Fruit fly (Drosophila melanogaster) whole organism, wandering third instar larva: ENCODE results near the gene Jon99Ciii.
A peak's percentile ranks its signal among the peaks of the same experiment; 100 is the strongest.

Experiments used
- Abd-B ChIP-seq: fragments of >200 bp; optimal IDR thresholded peaks from 2 replicates; lab custom pipeline; 2017; ENCODE audit warnings: missing biosample characterization, missing genetic modification characterization
- CG32264 ChIP-seq: fragments of 200-800 bp; sonication (Bioruptor generic); optimal IDR thresholded peaks from 2 replicates; lab custom pipeline; 2016; ENCODE audit warnings: missing biosample characterization, missing genetic modification characterization
- CG9705 ChIP-seq: fragments of 200-800 bp; sonication (Bioruptor generic); optimal IDR thresholded peaks from 2 replicates; lab custom pipeline; 2018; ENCODE audit warnings: missing biosample characterization, mild to moderate bottlenecking, missing genetic modification characterization
- CrebA ChIP-seq: fragments of 200-800 bp; sonication (Bioruptor generic); optimal IDR thresholded peaks from 2 replicates; lab custom pipeline; 2016; ENCODE audit warnings: missing biosample characterization, mild to moderate bottlenecking, missing genetic modification characterization, borderline replicate concordance
- Dfd ChIP-seq: fragments of >200 bp; optimal IDR thresholded peaks from 2 replicates; lab custom pipeline; 2017; ENCODE audit warnings: missing biosample characterization, missing genetic modification characterization
- Dif ChIP-seq: fragments of 200-275, 200-300 bp; sonication (Bioruptor generic); optimal IDR thresholded peaks from 2 replicates; lab custom pipeline; 2018; ENCODE audit warnings: missing biosample characterization, missing genetic modification characterization; ENCODE audit not compliant: partially characterized antibody
- GATAd ChIP-seq: sonication (Bioruptor generic); optimal IDR thresholded peaks from 2 replicates; lab custom pipeline; 2016; ENCODE audit warnings: missing biosample characterization, missing genetic modification characterization
- HLH106 ChIP-seq: fragments of 200-800 bp; optimal IDR thresholded peaks from 3 replicates; lab custom pipeline; 2019; ENCODE audit warnings: missing biosample characterization, mild to moderate bottlenecking, missing genetic modification characterization, moderate library complexity
- Hnf4 ChIP-seq: fragments of 200-800 bp; sonication (Bioruptor generic); optimal IDR thresholded peaks from 2 replicates; lab custom pipeline; 2016; ENCODE audit warnings: missing biosample characterization, mild to moderate bottlenecking, missing genetic modification characterization
- Hr78 ChIP-seq: fragments of >200 bp; optimal IDR thresholded peaks from 2 replicates; lab custom pipeline; 2017; ENCODE audit warnings: missing biosample characterization, missing genetic modification characterization
- Hr83 ChIP-seq: fragments of 200-300 bp; sonication (Bioruptor generic); optimal IDR thresholded peaks from 2 replicates; lab custom pipeline; 2016; ENCODE audit warnings: missing biosample characterization, mild to moderate bottlenecking, missing genetic modification characterization, moderate library complexity; ENCODE audit not compliant: poor library complexity, severe bottlenecking
- Jra ChIP-seq: sonication (Bioruptor generic); optimal IDR thresholded peaks from 2 replicates; lab custom pipeline; 2016; ENCODE audit warnings: missing biosample characterization, missing genetic modification characterization
- Mio ChIP-seq: sonication (Bioruptor generic); optimal IDR thresholded peaks from 2 replicates; lab custom pipeline; 2016; ENCODE audit warnings: missing biosample characterization, missing genetic modification characterization
- Myc ChIP-seq: fragments of >200 bp; optimal IDR thresholded peaks from 2 replicates; lab custom pipeline; 2017
- N ChIP-seq: fragments of >200 bp; optimal IDR thresholded peaks from 2 replicates; lab custom pipeline; 2018; ENCODE audit warnings: missing biosample characterization, missing external identifiers, missing genetic modification characterization
- OdsH ChIP-seq: fragments of 200-800 bp; sonication (Bioruptor generic); optimal IDR thresholded peaks from 2 replicates; lab custom pipeline; 2016; ENCODE audit warnings: missing biosample characterization, mild to moderate bottlenecking, missing genetic modification characterization
- Rel ChIP-seq, 2 experiments: fragments of 200-800 bp; sonication (Bioruptor generic) in 1 of 2; optimal IDR thresholded peaks; 2 replicates in 1 of 2; 3 replicates in 1 of 2; lab custom pipeline; 2016 to 2019; ENCODE audit warnings: mild to moderate bottlenecking in 2 of 2, missing biosample characterization in 2 of 2, missing genetic modification characterization in 2 of 2, moderate library complexity in 1 of 2
- Sp1 ChIP-seq: fragments of 200-800 bp; sonication (Bioruptor generic); optimal IDR thresholded peaks from 3 replicates; lab custom pipeline; 2019; ENCODE audit warnings: missing biosample characterization, mild to moderate bottlenecking, missing genetic modification characterization, moderate library complexity
- Vsx2 ChIP-seq: fragments of 200-300, 225-300 bp; sonication (Bioruptor generic); optimal IDR thresholded peaks from 2 replicates; lab custom pipeline; 2018; ENCODE audit warnings: missing biosample characterization, missing genetic modification characterization; ENCODE audit not compliant: partially characterized antibody
- br ChIP-seq: fragments of 200-800 bp; sonication (Bioruptor generic); optimal IDR thresholded peaks from 2 replicates; lab custom pipeline; 2016; ENCODE audit warnings: missing biosample characterization, missing genetic modification characterization
- brk ChIP-seq: fragments of 200-800 bp; sonication (Bioruptor generic); optimal IDR thresholded peaks from 2 replicates; lab custom pipeline; 2016; ENCODE audit warnings: missing biosample characterization, mild to moderate bottlenecking, missing genetic modification characterization
- dl ChIP-seq, 2 experiments: fragments of 175-275, 200-275 bp in 1 of 2; fragments of 200-275 bp in 1 of 2; sonication (Bioruptor generic); optimal IDR thresholded peaks; lab custom pipeline; 2018; ENCODE audit warnings: mild to moderate bottlenecking in 2 of 2, missing biosample characterization in 2 of 2, missing genetic modification characterization in 2 of 2, moderate library complexity in 2 of 2; ENCODE audit not compliant: partially characterized antibody in 2 of 2, insufficient read depth in 1 of 2
- dmrt93B ChIP-seq: fragments of 200-800 bp; sonication (Bioruptor generic); optimal IDR thresholded peaks from 2 replicates; lab custom pipeline; 2018; ENCODE audit warnings: missing biosample characterization, mild to moderate bottlenecking, missing genetic modification characterization
- dsf ChIP-seq: sonication (Bioruptor generic); optimal IDR thresholded peaks from 2 replicates; lab custom pipeline; 2016; ENCODE audit warnings: missing biosample characterization, missing genetic modification characterization, borderline replicate concordance
- ey ChIP-seq: fragments of 200-800 bp; sonication (Bioruptor generic); optimal IDR thresholded peaks from 2 replicates; lab custom pipeline; 2016; ENCODE audit warnings: missing biosample characterization, missing genetic modification characterization
- foxo ChIP-seq, 2 experiments: fragments of 200-800 bp; sonication (Bioruptor generic); optimal IDR thresholded peaks; 2 replicates in 1 of 2; 3 replicates in 1 of 2; lab custom pipeline; 2016 to 2017; ENCODE audit warnings: missing biosample characterization in 2 of 2, missing genetic modification characterization in 2 of 2
- fru ChIP-seq: fragments of 200-800 bp; sonication (Bioruptor generic); optimal IDR thresholded peaks from 3 replicates; lab custom pipeline; 2016; ENCODE audit warnings: missing biosample characterization, mild to moderate bottlenecking, missing genetic modification characterization
- h ChIP-seq: fragments of 200-800 bp; sonication (Bioruptor generic); optimal IDR thresholded peaks from 3 replicates; lab custom pipeline; 2016; ENCODE audit warnings: missing biosample characterization, mild to moderate bottlenecking, missing genetic modification characterization
- jim ChIP-seq: fragments of 175-275, 200-325 bp; sonication (Bioruptor generic); optimal IDR thresholded peaks from 2 replicates; lab custom pipeline; 2016; ENCODE audit warnings: missing biosample characterization, mild to moderate bottlenecking, missing genetic modification characterization
- lola ChIP-seq: fragments of >200 bp; optimal IDR thresholded peaks from 2 replicates; lab custom pipeline; 2017; ENCODE audit warnings: missing biosample characterization, missing genetic modification characterization
- pan ChIP-seq: fragments of >200 bp; optimal IDR thresholded peaks from 2 replicates; lab custom pipeline; 2017
- psq ChIP-seq: fragments of 200-800 bp; sonication (Bioruptor generic); optimal IDR thresholded peaks from 3 replicates; lab custom pipeline; 2017; ENCODE audit warnings: missing biosample characterization, mild to moderate bottlenecking, missing genetic modification characterization, moderate library complexity
- rgr ChIP-seq: fragments of 200-800 bp; sonication (Bioruptor generic); optimal IDR thresholded peaks from 3 replicates; lab custom pipeline; 2016; ENCODE audit warnings: missing biosample characterization, mild to moderate bottlenecking, missing genetic modification characterization
- sage ChIP-seq: fragments of 200-800 bp; sonication (Bioruptor generic); optimal IDR thresholded peaks from 2 replicates; lab custom pipeline; 2016; ENCODE audit warnings: missing biosample characterization, mild to moderate bottlenecking, missing genetic modification characterization
- sv ChIP-seq: fragments of 200-800 bp; sonication (Bioruptor generic); optimal IDR thresholded peaks from 3 replicates; lab custom pipeline; 2016; ENCODE audit warnings: missing biosample characterization, missing genetic modification characterization
- tai ChIP-seq: sonication (Bioruptor generic); optimal IDR thresholded peaks from 2 replicates; lab custom pipeline; 2016; ENCODE audit warnings: missing biosample characterization, missing genetic modification characterization
- usp ChIP-seq: fragments of >200 bp; optimal IDR thresholded peaks from 2 replicates; lab custom pipeline; 2017; ENCODE audit warnings: missing biosample characterization, missing genetic modification characterization
- woc ChIP-seq: sonication (Bioruptor generic); optimal IDR thresholded peaks from 2 replicates; lab custom pipeline; 2016; ENCODE audit warnings: missing biosample characterization, mild to moderate bottlenecking, missing genetic modification characterization

Jon99Ciii gene

DNA sequence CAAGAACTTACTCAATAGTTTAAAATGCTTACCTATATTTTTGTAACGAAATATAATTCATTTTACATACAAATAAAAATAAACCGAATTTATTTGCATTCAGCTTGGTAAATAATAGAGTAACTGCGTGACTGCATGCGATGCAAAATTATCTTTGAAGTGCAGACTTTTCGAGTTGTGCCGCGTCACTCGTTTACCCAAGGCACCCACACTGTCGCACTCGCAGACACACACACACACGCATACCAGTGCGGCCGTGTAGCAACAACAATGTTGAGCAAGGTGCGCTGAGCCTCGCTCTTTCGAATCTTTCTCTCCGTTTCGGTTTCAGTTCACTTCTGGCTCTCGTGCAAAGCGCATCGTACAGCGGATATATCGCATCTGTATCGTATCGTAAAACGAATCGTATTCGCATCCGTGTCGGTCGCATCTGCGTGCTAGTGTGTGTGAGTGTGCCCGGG, 45.3 kb upstream of the Jon99Ciii start, which contains the start of gene CG31038:
CG31038 (plus strand) TSS at position 327 of the 461 bp plus-strand sequence.
- TF ChIP-seq h (GFP tag; lab: Kevin White, UChicago) (peak; percentile 65), CG9705 (no peak), OdsH (GFP tag; lab: Kevin White, UChicago) (peak; percentile 59), tai (GFP tag; lab: Kevin White, UChicago) (no peak), rgr (GFP tag; lab: Kevin White, UChicago) (peak; percentile 15), Hnf4 (GFP tag; lab: Kevin White, UChicago) (peak; percentile 63), br (GFP tag; lab: Kevin White, UChicago) (peak; percentile 59), foxo (GFP tag; optimal IDR thresholded peaks at IDR 0.05; lab: Kevin White, UChicago) (peak in 1 of 2 experiments; percentile 37), dsf (GFP tag; lab: Kevin White, UChicago) (no peak), dl (GFP tag; optimal IDR thresholded peaks at IDR 0.05; lab: Kevin White, UChicago; ENCODE audit: insufficient read depth in 1 of 2, partially characterized antibody in 2 of 2) (peak; percentile 66 to 76), Hr78 (GFP tag; lab: Kevin White, UChicago) (no peak), Vsx2 (GFP tag; lab: Kevin White, UChicago) (peak; percentile 46), Rel (GFP tag; optimal IDR thresholded peaks at IDR 0.05; lab: Kevin White, UChicago) (no peak), Rel (tag; optimal IDR thresholded peaks at IDR 0.05; lab: Kevin White, UChicago) (peak; percentile 67), jim (no peak), CG32264 (GFP tag; lab: Kevin White, UChicago) (no peak), woc (GFP tag; lab: Kevin White, UChicago) (peak; percentile 92), HLH106 (tag; lab: Kevin White, UChicago) (peak; percentile 35), psq (GFP tag; lab: Kevin White, UChicago) (peak; percentile 44), Jra (GFP tag; lab: Kevin White, UChicago) (peak; percentile 43), fru (GFP tag; lab: Kevin White, UChicago) (peak; percentile 51), lola (GFP tag; lab: Kevin White, UChicago) (no peak), Abd-B (GFP tag; lab: Kevin White, UChicago) (no peak), brk (GFP tag; lab: Kevin White, UChicago) (peak; percentile 71), N (peak; percentile 34), sv (no peak), usp (GFP tag; lab: Kevin White, UChicago) (no peak), Mio (GFP tag; lab: Kevin White, UChicago) (no peak), sage (GFP tag; lab: Kevin White, UChicago) (peak; percentile 62), Dif (peak; percentile 92), GATAd (no peak), dmrt93B (GFP tag; lab: Kevin White, UChicago) (peak; percentile 16), Sp1 (GFP tag; lab: Kevin White, UChicago) (peak; percentile 39), Hr83 (GFP tag; lab: Kevin White, UChicago) (peak; percentile 78), ey (peak; percentile 55)

DNA sequence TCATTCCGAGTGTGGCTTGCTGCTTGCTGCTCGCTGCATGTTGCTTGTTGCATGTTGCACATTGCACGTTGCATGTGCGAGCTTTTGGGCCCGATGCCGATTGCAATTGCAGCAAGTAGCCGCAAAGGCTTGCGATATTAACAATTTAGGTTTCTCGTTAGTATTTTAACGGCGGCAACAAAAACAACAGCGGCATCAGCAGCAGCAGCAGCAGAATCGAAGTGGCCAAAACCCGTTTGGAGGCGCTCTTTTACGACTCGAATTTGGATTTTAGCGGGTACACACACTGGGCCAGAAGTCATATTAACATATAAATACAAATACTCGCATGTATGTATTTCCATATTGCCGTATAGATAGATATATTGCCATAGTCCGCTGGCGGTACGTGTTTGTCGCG, 41.7 kb upstream of the Jon99Ciii start:
- TF ChIP-seq Vsx2 (GFP tag; lab: Kevin White, UChicago) (no peak), dl (GFP tag; optimal IDR thresholded peaks at IDR 0.05; lab: Kevin White, UChicago; ENCODE audit: insufficient read depth in 1 of 2, partially characterized antibody in 2 of 2) (no peak), Hr78 (GFP tag; lab: Kevin White, UChicago) (no peak), Sp1 (GFP tag; lab: Kevin White, UChicago) (no peak), sv (no peak), jim (no peak), foxo (GFP tag; optimal IDR thresholded peaks at IDR 0.05; lab: Kevin White, UChicago) (no peak), CG9705 (no peak), CG32264 (GFP tag; lab: Kevin White, UChicago) (no peak), ey (no peak), rgr (GFP tag; lab: Kevin White, UChicago) (no peak), pan (no peak)

DNA sequence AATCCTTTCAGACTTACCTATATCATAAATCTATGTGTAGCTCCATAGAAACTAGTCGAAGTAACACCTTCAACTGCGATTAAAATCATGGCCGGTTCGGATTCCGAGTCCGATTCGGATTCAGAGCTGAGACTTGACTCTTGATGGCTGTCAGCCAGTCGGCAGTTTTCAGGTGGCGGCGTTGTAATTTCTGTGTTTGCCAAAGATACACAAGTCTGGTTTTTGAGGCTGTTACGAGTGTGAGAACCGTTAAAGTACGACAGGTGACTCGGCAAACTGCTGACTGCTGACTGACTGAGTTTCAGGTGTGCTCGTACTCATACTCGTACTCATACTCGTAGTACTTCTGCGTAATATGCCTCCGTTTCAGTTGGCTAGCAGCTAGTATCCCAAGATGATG, 30.8 kb upstream of the Jon99Ciii start:
- no peak for TF ChIP-seq ey
- TF ChIP-seq h (GFP tag; lab: Kevin White, UChicago) = peak; percentile 52
- no peak for TF ChIP-seq CrebA (GFP tag; lab: Kevin White, UChicago)
- TF ChIP-seq Hnf4 (GFP tag; lab: Kevin White, UChicago) = peak; percentile 54
- no peak for TF ChIP-seq sage (GFP tag; lab: Kevin White, UChicago)
- TF ChIP-seq OdsH (GFP tag; lab: Kevin White, UChicago) = peak; percentile 13
- no peak for TF ChIP-seq dmrt93B (GFP tag; lab: Kevin White, UChicago)
- no peak for TF ChIP-seq sv
- no peak for TF ChIP-seq CG9705
- no peak for TF ChIP-seq brk (GFP tag; lab: Kevin White, UChicago)
- peak; percentile 88 for TF ChIP-seq Hr83 (GFP tag; lab: Kevin White, UChicago)
- no peak for TF ChIP-seq HLH106 (tag; lab: Kevin White, UChicago)
- TF ChIP-seq GATAd = no peak
- TF ChIP-seq rgr (GFP tag; lab: Kevin White, UChicago) = peak; percentile 21
- TF ChIP-seq Dif = no peak
- no peak for TF ChIP-seq psq (GFP tag; lab: Kevin White, UChicago)
- no peak for TF ChIP-seq Abd-B (GFP tag; lab: Kevin White, UChicago)
- TF ChIP-seq br (GFP tag; lab: Kevin White, UChicago) = no peak
- no peak for TF ChIP-seq woc (GFP tag; lab: Kevin White, UChicago)
- TF ChIP-seq Hr78 (GFP tag; lab: Kevin White, UChicago) = no peak
- TF ChIP-seq jim = no peak
- TF ChIP-seq tai (GFP tag; lab: Kevin White, UChicago) = no peak
- no peak for TF ChIP-seq Myc (lab: Kevin White, UChicago)
- TF ChIP-seq CG32264 (GFP tag; lab: Kevin White, UChicago) = no peak
- no peak for TF ChIP-seq fru (GFP tag; lab: Kevin White, UChicago)
- no peak for TF ChIP-seq Sp1 (GFP tag; lab: Kevin White, UChicago)
- no peak for TF ChIP-seq dsf (GFP tag; lab: Kevin White, UChicago)
- no peak for TF ChIP-seq Dfd (GFP tag; lab: Kevin White, UChicago)
- no peak for TF ChIP-seq Rel (GFP tag; optimal IDR thresholded peaks at IDR 0.05; lab: Kevin White, UChicago)
- no peak for TF ChIP-seq Rel (tag; optimal IDR thresholded peaks at IDR 0.05; lab: Kevin White, UChicago)
- no peak for TF ChIP-seq Jra (GFP tag; lab: Kevin White, UChicago)
- TF ChIP-seq foxo (GFP tag; optimal IDR thresholded peaks at IDR 0.05; lab: Kevin White, UChicago) = peak in 1 of 2 experiments; percentile 1
- TF ChIP-seq Vsx2 (GFP tag; lab: Kevin White, UChicago) = no peak
- no peak for TF ChIP-seq N
- no peak for TF ChIP-seq usp (GFP tag; lab: Kevin White, UChicago)
